Fruit fly (Drosophila melanogaster): ENCODE data around the gene Shaw.

DNA sequence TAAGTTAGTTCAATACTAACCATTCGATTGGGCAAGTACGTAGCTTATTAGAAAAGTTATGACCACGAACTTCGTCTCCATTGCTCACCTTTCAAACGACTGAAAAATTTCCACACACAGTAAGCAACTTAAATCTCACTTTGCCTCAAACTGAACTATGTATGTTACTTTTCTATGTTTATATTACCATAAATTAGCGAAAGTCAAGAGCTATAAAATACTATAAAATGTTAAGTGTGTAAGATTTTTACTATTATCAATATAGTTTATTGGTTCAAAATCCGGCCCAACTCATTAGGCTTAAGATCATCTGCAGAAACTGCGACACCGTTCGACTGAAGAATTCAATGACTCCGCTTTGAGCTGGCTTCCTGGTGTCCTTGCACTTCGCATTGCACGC lies 49.5 kb upstream of the Shaw start, which contains the start of gene Sfp24Ba:
- TF ChIP-seq CG8478 (optimal IDR thresholded peaks at IDR 0.05): no peak
- no peak for TF ChIP-seq CTCF (optimal IDR thresholded peaks at IDR 0.05)
